Worm (Caenorhabditis elegans) whole organism, L2 larva: ENCODE data around the gene max-1.

Experiments
- R02D3.7 ChIP-seq: fragments of 150-350 bp; optimal IDR thresholded peaks from 2 replicates; lab custom pipeline; 2014; ENCODE audit warnings: missing biosample characterization, missing genetic modification characterization
- Y55F3AM.14 ChIP-seq: fragments of 200-800 bp; sonication (Bioruptor generic); optimal IDR thresholded peaks from 2 replicates; lab custom pipeline; 2018; ENCODE audit warnings: mild to moderate bottlenecking, missing genetic modification characterization, missing compliant biosample characterization
- ZK546.5 ChIP-seq: sonication (generic microtip); optimal IDR thresholded peaks from 2 replicates; lab custom pipeline; 2017; ENCODE audit warnings: missing biosample characterization, missing genetic modification characterization
- alr-1 ChIP-seq: fragments of 150-350 bp; optimal IDR thresholded peaks from 2 replicates; lab custom pipeline; 2014; ENCODE audit warnings: missing biosample characterization, missing genetic modification characterization
- aly-2 ChIP-seq: fragments of 150-350 bp; optimal IDR thresholded peaks from 2 replicates; lab custom pipeline; 2014; ENCODE audit warnings: missing biosample characterization, missing genetic modification characterization
- ama-1 ChIP-seq: fragments of 150-350 bp; optimal IDR thresholded peaks from 2 replicates; lab custom pipeline; 2018; ENCODE audit warnings: inconsistent platforms
- blmp-1 ChIP-seq: sonication (generic microtip); optimal IDR thresholded peaks from 2 replicates; lab custom pipeline; 2017; ENCODE audit warnings: missing genetic modification characterization, mild to moderate bottlenecking, missing compliant biosample characterization, antibody characterized with exemption, moderate library complexity; ENCODE audit not compliant: insufficient read depth
- ceh-16 ChIP-seq: fragments of 150-350 bp; optimal IDR thresholded peaks from 2 replicates; lab custom pipeline; 2014; ENCODE audit warnings: missing biosample characterization, missing genetic modification characterization
- ceh-82 ChIP-seq: fragments of 150-350 bp; optimal IDR thresholded peaks from 2 replicates; lab custom pipeline; 2014; ENCODE audit warnings: missing biosample characterization, missing genetic modification characterization
- crh-2 ChIP-seq: sonication (generic microtip); optimal IDR thresholded peaks from 2 replicates; lab custom pipeline; 2017; ENCODE audit warnings: missing biosample characterization, missing genetic modification characterization
- egl-27 ChIP-seq: sonication (generic microtip); optimal IDR thresholded peaks from 3 replicates; lab custom pipeline; 2017; ENCODE audit warnings: missing biosample characterization, missing genetic modification reagents, missing genetic modification characterization
- elt-1 ChIP-seq: fragments of 150-350 bp; optimal IDR thresholded peaks from 2 replicates; lab custom pipeline; 2014; ENCODE audit warnings: missing biosample characterization, missing genetic modification characterization
- elt-3 ChIP-seq: sonication (generic microtip); optimal IDR thresholded peaks from 2 replicates; lab custom pipeline; 2017; ENCODE audit warnings: missing biosample characterization, missing genetic modification characterization
- fos-1 ChIP-seq: fragments of 150-350 bp; optimal IDR thresholded peaks from 2 replicates; lab custom pipeline; 2014; ENCODE audit warnings: missing biosample characterization, missing genetic modification characterization
- gmeb-1 ChIP-seq: fragments of 150-350 bp; optimal IDR thresholded peaks from 2 replicates; lab custom pipeline; 2014; ENCODE audit warnings: missing biosample characterization, missing genetic modification characterization
- lin-11 ChIP-seq: fragments of 150-350 bp; sonication (generic microtip); optimal IDR thresholded peaks from 2 replicates; lab custom pipeline; 2014; ENCODE audit warnings: missing biosample characterization, missing genetic modification characterization, inconsistent platforms, mixed read lengths
- lin-13 ChIP-seq: fragments of 150-350 bp; optimal IDR thresholded peaks from 2 replicates; lab custom pipeline; 2014; ENCODE audit warnings: missing biosample characterization, missing genetic modification reagents, missing genetic modification characterization
- lin-39 ChIP-seq: fragments of 150-350 bp; optimal IDR thresholded peaks from 2 replicates; lab custom pipeline; 2014; ENCODE audit warnings: missing biosample characterization, missing genetic modification reagents, missing genetic modification characterization
- lsy-2 ChIP-seq, 2 experiments: fragments of 150-350 bp in 1 of 2; sonication (generic microtip) in 1 of 2; optimal IDR thresholded peaks; 2 replicates each; lab custom pipeline; 2014 to 2017; ENCODE audit warnings: missing biosample characterization in 2 of 2, missing genetic modification characterization in 2 of 2
- mab-5 ChIP-seq: fragments of 150-350 bp; optimal IDR thresholded peaks from 2 replicates; lab custom pipeline; 2014; ENCODE audit warnings: missing biosample characterization, missing genetic modification characterization
- mdl-1 ChIP-seq, 2 experiments: fragments of 150-350 bp in 1 of 2; sonication (generic microtip) in 1 of 2; optimal IDR thresholded peaks; 2 replicates each; lab custom pipeline; 2017; ENCODE audit warnings: missing biosample characterization in 2 of 2, missing genetic modification characterization in 2 of 2
- nhr-10 ChIP-seq: sonication (generic microtip); optimal IDR thresholded peaks from 2 replicates; lab custom pipeline; 2017; ENCODE audit warnings: missing biosample characterization, missing genetic modification characterization
- nhr-11 ChIP-seq: fragments of 150-350 bp; optimal IDR thresholded peaks from 2 replicates; lab custom pipeline; 2014; ENCODE audit warnings: missing biosample characterization, missing genetic modification characterization
- nhr-12 ChIP-seq: fragments of 150-350 bp; optimal IDR thresholded peaks from 2 replicates; lab custom pipeline; 2014; ENCODE audit warnings: missing biosample characterization, missing genetic modification characterization
- nhr-129 ChIP-seq: fragments of 150-350 bp; optimal IDR thresholded peaks from 2 replicates; lab custom pipeline; 2014; ENCODE audit warnings: missing biosample characterization, missing genetic modification characterization
- nhr-21 ChIP-seq: fragments of 150-350 bp; optimal IDR thresholded peaks from 2 replicates; lab custom pipeline; 2014; ENCODE audit warnings: missing biosample characterization, missing genetic modification characterization
- nhr-23 ChIP-seq: fragments of 150-350 bp; optimal IDR thresholded peaks from 2 replicates; lab custom pipeline; 2014; ENCODE audit warnings: missing biosample characterization, missing genetic modification reagents, missing genetic modification characterization
- nhr-237 ChIP-seq: fragments of 150-350 bp; optimal IDR thresholded peaks from 2 replicates; lab custom pipeline; 2014; ENCODE audit warnings: missing biosample characterization, missing genetic modification characterization
- nhr-25 ChIP-seq: fragments of 150-350 bp; sonication (generic microtip); optimal IDR thresholded peaks from 3 replicates; lab custom pipeline; 2014; ENCODE audit warnings: missing biosample characterization, missing genetic modification characterization
- nhr-77 ChIP-seq: fragments of 150-350 bp; optimal IDR thresholded peaks from 2 replicates; lab custom pipeline; 2014; ENCODE audit warnings: missing biosample characterization, missing genetic modification characterization
- peb-1 ChIP-seq: fragments of 150-350 bp; optimal IDR thresholded peaks from 2 replicates; lab custom pipeline; 2014; ENCODE audit warnings: missing biosample characterization, missing genetic modification characterization
- skn-1 ChIP-seq: sonication (generic microtip); optimal IDR thresholded peaks from 2 replicates; lab custom pipeline; 2017; ENCODE audit warnings: missing biosample characterization, missing genetic modification characterization
- sma-3 ChIP-seq: sonication (generic microtip); optimal IDR thresholded peaks from 2 replicates; lab custom pipeline; 2016; ENCODE audit warnings: missing genetic modification reagents, missing genetic modification characterization, missing compliant biosample characterization
- sma-9 ChIP-seq, 2 experiments: fragments of 150-350 bp in 1 of 2; sonication (generic microtip) in 1 of 2; optimal IDR thresholded peaks; 2 replicates each; lab custom pipeline; 2014 to 2016; ENCODE audit warnings: missing genetic modification characterization in 2 of 2, mild to moderate bottlenecking in 1 of 2, missing biosample characterization in 1 of 2, missing compliant biosample characterization in 1 of 2, missing genetic modification reagents in 1 of 2, moderate library complexity in 1 of 2
- snpc-4 ChIP-seq: fragments of 150-350 bp; optimal IDR thresholded peaks from 2 replicates; lab custom pipeline; 2014; ENCODE audit warnings: missing biosample characterization, missing genetic modification characterization
- unc-39 ChIP-seq: fragments of 150-350 bp; optimal IDR thresholded peaks from 2 replicates; lab custom pipeline; 2014; ENCODE audit warnings: missing biosample characterization, missing genetic modification characterization
- unc-55 ChIP-seq: fragments of 150-350 bp; sonication (generic microtip); optimal IDR thresholded peaks from 3 replicates; lab custom pipeline; 2014; ENCODE audit warnings: missing biosample characterization, missing genetic modification reagents, missing genetic modification characterization
- unc-62 ChIP-seq: fragments of 150-350 bp; optimal IDR thresholded peaks from 2 replicates; lab custom pipeline; 2014; ENCODE audit warnings: missing biosample characterization, missing genetic modification reagents, missing genetic modification characterization
- ztf-1 ChIP-seq: fragments of 200-800 bp; sonication (Bioruptor generic); conservative IDR thresholded peaks from 2 replicates; pipeline ENCODE4 v1.3.6; 2022; ENCODE audit warnings: missing genetic modification characterization, missing compliant biosample characterization
- ztf-11 ChIP-seq: sonication (generic microtip); optimal IDR thresholded peaks from 2 replicates; lab custom pipeline; 2017; ENCODE audit warnings: missing biosample characterization, missing genetic modification characterization

Gene max-1

DNA sequence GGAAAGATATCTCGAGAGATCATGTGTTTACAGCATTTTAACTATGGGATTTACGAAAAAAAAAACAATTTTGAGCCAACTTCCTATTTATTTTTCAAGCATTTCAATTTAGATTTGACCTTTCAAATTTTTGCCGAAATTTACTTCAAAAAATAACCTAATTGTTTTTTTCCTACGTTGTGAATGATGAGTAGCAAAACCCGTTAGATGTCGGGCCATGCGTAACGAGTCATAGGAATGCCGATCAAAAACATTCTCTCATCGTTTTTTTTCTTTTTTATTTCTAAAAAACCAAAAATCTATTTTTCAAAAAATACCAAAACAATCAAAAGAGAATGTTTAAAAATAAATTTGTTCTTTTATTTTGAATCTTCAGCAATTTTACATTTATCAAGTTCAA lies 42.9 kb upstream of the max-1 start:
- TF ChIP-seq nhr-77 (no peak), ZK546.5 (no peak), blmp-1 (tag; lab: Kevin White, UChicago) (no peak), unc-39 (tag; lab: Kevin White, UChicago) (no peak), gmeb-1 (tag; lab: Kevin White, UChicago) (no peak), ztf-11 (tag; lab: Kevin White, UChicago) (no peak), snpc-4 (tag; lab: Kevin White, UChicago) (peak; percentile 93), alr-1 (tag; lab: Kevin White, UChicago) (no peak), unc-55 (GFP tag; lab: Kevin White, UChicago) (no peak)

DNA sequence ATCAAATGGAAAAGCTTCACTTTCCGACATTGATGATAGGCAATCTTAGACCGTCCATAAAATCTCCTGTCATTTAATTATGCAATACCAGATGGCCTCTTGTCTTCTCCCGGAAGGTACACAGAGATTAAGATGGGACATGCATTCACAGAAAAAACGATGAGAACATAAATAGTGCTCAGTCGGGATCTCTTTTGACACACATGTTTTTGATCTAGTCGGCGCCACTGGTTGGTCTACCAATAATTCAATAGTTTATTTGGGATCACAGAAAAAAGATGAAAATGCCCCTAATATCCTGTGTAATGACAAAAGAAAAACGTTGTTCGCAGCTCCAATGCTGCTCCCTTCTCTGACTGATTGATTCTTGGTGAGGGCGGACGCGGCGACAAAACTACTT lies 41.0 kb upstream of the max-1 start:
- TF ChIP-seq nhr-12 (tag; lab: Kevin White, UChicago), result no peak
- TF ChIP-seq R02D3.7 (tag; lab: Kevin White, UChicago), result no peak
- TF ChIP-seq blmp-1 (tag; lab: Kevin White, UChicago), result no peak
- no peak for TF ChIP-seq elt-1 (tag; lab: Kevin White, UChicago)
- no peak for TF ChIP-seq unc-55 (GFP tag; lab: Kevin White, UChicago)
- no peak for TF ChIP-seq fos-1 (tag; lab: Kevin White, UChicago)
- no peak for TF ChIP-seq nhr-11
- TF ChIP-seq skn-1 (tag; lab: Kevin White, UChicago), result no peak
- no peak for TF ChIP-seq nhr-237 (tag; lab: Kevin White, UChicago)
- no peak for TF ChIP-seq ZK546.5
- TF ChIP-seq elt-3 (tag; lab: Kevin White, UChicago), result no peak

DNA sequence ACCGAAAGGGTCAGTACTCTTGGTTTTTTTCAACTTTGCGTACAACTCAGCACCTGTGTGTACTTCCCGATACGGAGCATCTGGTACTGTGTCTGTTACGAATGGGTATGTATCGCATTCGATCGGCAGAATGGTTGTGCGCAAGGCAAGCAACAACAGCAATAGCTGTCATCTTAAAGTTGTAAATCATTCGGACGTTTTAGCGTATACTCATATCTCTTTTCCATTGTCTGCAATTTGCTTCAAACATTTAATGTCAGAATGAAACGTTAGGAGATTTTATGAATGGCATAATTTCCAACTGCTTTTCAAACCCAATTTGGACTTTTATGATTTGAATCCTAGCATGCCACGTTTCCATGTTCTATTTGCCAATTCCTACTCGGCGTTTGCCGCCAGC lies 37.1 kb upstream of the max-1 start:
- TF ChIP-seq alr-1 (tag; lab: Kevin White, UChicago) (no peak), ztf-11 (tag; lab: Kevin White, UChicago) (no peak), nhr-10 (no peak), Y55F3AM.14 (GFP tag; lab: Kevin White, UChicago) (no peak), mdl-1 (tag; optimal IDR thresholded peaks at IDR 0.05; lab: Kevin White, UChicago) (no peak), snpc-4 (tag; lab: Kevin White, UChicago) (no peak), nhr-21 (no peak), egl-27 (tag; lab: Kevin White, UChicago) (no peak), nhr-25 (tag; lab: Kevin White, UChicago) (no peak), lin-13 (no peak), gmeb-1 (tag; lab: Kevin White, UChicago) (no peak), sma-3 (GFP tag; lab: Kevin White, UChicago) (no peak)

DNA sequence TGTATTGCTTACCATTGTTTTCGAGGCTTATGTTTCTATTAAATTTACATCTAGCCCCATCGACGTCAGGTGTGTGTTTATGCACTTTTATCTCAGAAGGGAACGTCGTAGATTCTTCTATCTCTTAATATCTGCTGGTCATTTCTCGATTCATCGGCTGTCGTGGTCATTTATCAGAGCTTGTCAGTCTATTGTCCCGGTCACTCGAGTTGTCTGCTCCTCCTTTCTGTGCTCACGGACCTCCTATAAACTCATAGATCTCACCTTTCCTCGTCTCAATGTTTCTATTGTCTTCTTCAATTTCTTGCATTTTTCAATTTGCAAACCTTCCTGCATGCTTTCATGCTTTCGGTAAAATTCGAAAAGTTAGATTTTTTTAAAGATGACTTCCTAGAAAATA lies 34.2 kb upstream of the max-1 start:
- TF ChIP-seq ama-1 (lab: Kevin White, UChicago), result no peak
- no peak for TF ChIP-seq Y55F3AM.14 (GFP tag; lab: Kevin White, UChicago)
- no peak for TF ChIP-seq elt-3 (tag; lab: Kevin White, UChicago)
- no peak for TF ChIP-seq lsy-2 (tag; optimal IDR thresholded peaks at IDR 0.05; lab: Kevin White, UChicago)
- TF ChIP-seq unc-62 (GFP tag; lab: Kevin White, UChicago), result no peak
- no peak for TF ChIP-seq blmp-1 (tag; lab: Kevin White, UChicago)
- TF ChIP-seq alr-1 (tag; lab: Kevin White, UChicago), result no peak
- no peak for TF ChIP-seq ceh-82 (tag; lab: Kevin White, UChicago)
- no peak for TF ChIP-seq nhr-12 (tag; lab: Kevin White, UChicago)
- no peak for TF ChIP-seq sma-9 (GFP tag; optimal IDR thresholded peaks at IDR 0.05; lab: Kevin White, UChicago)
- TF ChIP-seq sma-9 (tag; optimal IDR thresholded peaks at IDR 0.05; lab: Kevin White, UChicago), result no peak
- TF ChIP-seq ztf-1, result no peak
- TF ChIP-seq lin-39 (tag; lab: Kevin White, UChicago), result no peak
- TF ChIP-seq crh-2, result no peak
- TF ChIP-seq nhr-23, result no peak
- TF ChIP-seq lin-11 (tag; lab: Kevin White, UChicago), result no peak

DNA sequence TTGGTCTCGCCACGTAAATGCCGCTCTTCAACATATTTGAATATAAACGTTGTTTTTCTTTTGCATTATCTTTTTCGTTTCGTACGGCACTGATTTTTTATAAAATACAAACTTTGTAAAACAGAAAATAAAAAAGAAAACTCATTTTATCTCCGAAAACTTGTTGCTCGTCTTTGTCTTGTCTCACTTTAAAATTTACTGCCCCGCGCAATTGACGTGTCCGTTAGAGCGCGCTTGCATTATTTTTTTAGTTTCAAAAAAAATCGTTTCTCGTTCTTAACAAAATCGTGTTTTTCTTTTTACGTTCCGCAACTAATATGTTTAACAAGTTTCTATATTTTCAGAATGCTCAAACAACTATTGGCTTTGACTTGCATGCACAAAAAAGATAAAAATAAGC lies 32.6 kb upstream of the max-1 start, which contains the start of gene noca-1:
TSS of gene noca-1 (plus strand) at position 345 of the 400 bp plus-strand sequence.
- TF ChIP-seq elt-1 (tag; lab: Kevin White, UChicago), result no peak
- TF ChIP-seq aly-2, result no peak
- no peak for TF ChIP-seq lin-11 (tag; lab: Kevin White, UChicago)
- no peak for TF ChIP-seq mab-5 (tag; lab: Kevin White, UChicago)
- no peak for TF ChIP-seq ama-1 (lab: Kevin White, UChicago)
- TF ChIP-seq nhr-10, result no peak
- TF ChIP-seq gmeb-1 (tag; lab: Kevin White, UChicago), result no peak
- TF ChIP-seq peb-1 (tag; lab: Kevin White, UChicago), result no peak
- TF ChIP-seq alr-1 (tag; lab: Kevin White, UChicago), result no peak
- TF ChIP-seq nhr-12 (tag; lab: Kevin White, UChicago), result no peak
- no peak for TF ChIP-seq ceh-16 (tag; lab: Kevin White, UChicago)
- no peak for TF ChIP-seq elt-3 (tag; lab: Kevin White, UChicago)
- TF ChIP-seq nhr-129 (tag; lab: Kevin White, UChicago), result no peak
- no peak for TF ChIP-seq unc-39 (tag; lab: Kevin White, UChicago)
- TF ChIP-seq fos-1 (tag; lab: Kevin White, UChicago), result no peak
- no peak for TF ChIP-seq snpc-4 (tag; lab: Kevin White, UChicago)
- no peak for TF ChIP-seq sma-3 (GFP tag; lab: Kevin White, UChicago)
- no peak for TF ChIP-seq skn-1 (tag; lab: Kevin White, UChicago)
